Worm (Caenorhabditis elegans) whole organism, L1 larva: Measurements from ENCODE around the gene tba-7.

ENCODE experiments used
- C34B4.2 ChIP-seq: sonication (generic microtip); optimal IDR thresholded peaks from 2 replicates; lab custom pipeline; 2017; ENCODE audit warnings: mild to moderate bottlenecking, missing genetic modification characterization, missing compliant biosample characterization
- aha-1 ChIP-seq: fragments of 150-350 bp; optimal IDR thresholded peaks from 2 replicates; lab custom pipeline; 2014; ENCODE audit warnings: missing biosample characterization, missing genetic modification characterization
- aly-2 ChIP-seq: fragments of 150-350 bp; optimal IDR thresholded peaks from 2 replicates; lab custom pipeline; 2014; ENCODE audit warnings: missing biosample characterization, missing genetic modification characterization
- blmp-1 ChIP-seq: fragments of 150-350 bp; optimal IDR thresholded peaks from 2 replicates; lab custom pipeline; 2014; ENCODE audit warnings: missing biosample characterization, missing genetic modification characterization
- ceh-63 ChIP-seq: fragments of 200-800 bp; sonication (Bioruptor generic); optimal IDR thresholded peaks from 2 replicates; lab custom pipeline; 2018; ENCODE audit warnings: mild to moderate bottlenecking, missing genetic modification characterization, missing compliant biosample characterization
- ceh-82 ChIP-seq, 3 experiments: fragments of 150-350 bp in 1 of 3; sonication (generic microtip) in 2 of 3; optimal IDR thresholded peaks; 2 replicates each; lab custom pipeline; 2014 to 2017; ENCODE audit warnings: missing biosample characterization in 3 of 3, missing genetic modification characterization in 3 of 3
- ces-1 ChIP-seq: fragments of 150-350 bp; optimal IDR thresholded peaks from 2 replicates; lab custom pipeline; 2014; ENCODE audit warnings: missing biosample characterization, missing genetic modification reagents, missing genetic modification characterization
- efl-1 ChIP-seq, 4 experiments: fragments of 150-350 bp; optimal IDR thresholded peaks in 3 of 4; peaks in 1 of 4; 1 replicate in 1 of 4; 2 replicates in 3 of 4; lab custom pipeline; 2014; ENCODE audit warnings: missing biosample characterization in 2 of 4, missing genetic modification characterization in 2 of 4, missing genetic modification reagents in 2 of 4
- efl-3 ChIP-seq: fragments of 200-800 bp; sonication (Bioruptor generic); optimal IDR thresholded peaks from 2 replicates; lab custom pipeline; 2018; ENCODE audit warnings: mild to moderate bottlenecking, missing genetic modification characterization, missing compliant biosample characterization
- elt-2 ChIP-seq: sonication (generic microtip); optimal IDR thresholded peaks from 2 replicates; lab custom pipeline; 2016; ENCODE audit warnings: missing genetic modification characterization, mild to moderate bottlenecking, inconsistent platforms, missing compliant biosample characterization, missing genetic modification reagents
- elt-3 ChIP-seq, 6 experiments: fragments of 150-350 bp in 1 of 6; sonication (generic microtip); optimal IDR thresholded peaks; 2 replicates each; lab custom pipeline; 2017 to 2018; ENCODE audit warnings: missing biosample characterization in 6 of 6, missing genetic modification characterization in 6 of 6, inconsistent platforms in 1 of 6
- fkh-4 ChIP-seq: sonication (generic microtip); optimal IDR thresholded peaks from 2 replicates; lab custom pipeline; 2016; ENCODE audit warnings: missing compliant biosample characterization, missing genetic modification characterization, borderline replicate concordance
- hlh-17 ChIP-seq: fragments of 200-800 bp; sonication (Bioruptor generic); optimal IDR thresholded peaks from 2 replicates; lab custom pipeline; 2018; ENCODE audit warnings: missing genetic modification characterization, mild to moderate bottlenecking, missing compliant biosample characterization, moderate library complexity, borderline replicate concordance
- hlh-4 ChIP-seq: sonication (generic microtip); optimal IDR thresholded peaks from 2 replicates; lab custom pipeline; 2016; ENCODE audit warnings: mild to moderate bottlenecking, missing genetic modification characterization, missing compliant biosample characterization
- irx-1 ChIP-seq: sonication (generic microtip); optimal IDR thresholded peaks from 2 replicates; lab custom pipeline; 2016; ENCODE audit warnings: missing genetic modification characterization, missing compliant biosample characterization
- isw-1 ChIP-seq: fragments of 200-800 bp; sonication (Bioruptor generic); IDR thresholded peaks from 2 replicates; pipeline ENCODE4 v1.3.6; 2022; ENCODE audit warnings: missing genetic modification characterization, missing compliant biosample characterization
- lin-14 ChIP-seq: fragments of 200-800 bp; sonication (Bioruptor generic); optimal IDR thresholded peaks from 2 replicates; lab custom pipeline; 2018; ENCODE audit warnings: mild to moderate bottlenecking, missing genetic modification characterization, moderate library complexity, missing compliant biosample characterization
- lin-15B ChIP-seq: fragments of 150-350 bp; sonication (generic microtip); optimal IDR thresholded peaks from 3 replicates; lab custom pipeline; 2014; ENCODE audit warnings: missing biosample characterization, missing genetic modification characterization
- lin-35 ChIP-seq, 2 experiments: fragments of 150-350 bp; optimal IDR thresholded peaks; 2 replicates each; lab custom pipeline; 2014; ENCODE audit warnings: missing biosample characterization in 2 of 2, missing genetic modification characterization in 2 of 2, missing genetic modification reagents in 2 of 2
- lir-3 ChIP-seq: sonication (generic microtip); optimal IDR thresholded peaks from 2 replicates; lab custom pipeline; 2016; ENCODE audit warnings: mild to moderate bottlenecking, missing genetic modification characterization, moderate library complexity, missing compliant biosample characterization; ENCODE audit not compliant: poor library complexity
- mef-2 ChIP-seq: fragments of 150-350 bp; optimal IDR thresholded peaks from 2 replicates; lab custom pipeline; 2014; ENCODE audit warnings: missing biosample characterization, missing genetic modification characterization
- nhr-12 ChIP-seq: sonication (generic microtip); optimal IDR thresholded peaks from 2 replicates; lab custom pipeline; 2017; ENCODE audit warnings: missing biosample characterization, missing genetic modification characterization
- nhr-20 ChIP-seq: sonication (generic microtip); optimal IDR thresholded peaks from 2 replicates; lab custom pipeline; 2016; ENCODE audit warnings: mild to moderate bottlenecking, missing genetic modification characterization, missing compliant biosample characterization
- nhr-28 ChIP-seq: fragments of 150-350 bp; optimal IDR thresholded peaks from 2 replicates; lab custom pipeline; 2014; ENCODE audit warnings: missing biosample characterization, missing genetic modification characterization
- nhr-71 ChIP-seq: sonication (generic microtip); optimal IDR thresholded peaks from 2 replicates; lab custom pipeline; 2016; ENCODE audit warnings: mild to moderate bottlenecking, missing genetic modification characterization, moderate library complexity, missing compliant biosample characterization
- nhr-84 ChIP-seq: sonication (generic microtip); optimal IDR thresholded peaks from 2 replicates; lab custom pipeline; 2017; ENCODE audit warnings: missing biosample characterization, missing genetic modification characterization
- rnt-1 ChIP-seq: sonication (generic microtip); optimal IDR thresholded peaks from 2 replicates; lab custom pipeline; 2016; ENCODE audit warnings: mild to moderate bottlenecking, missing genetic modification characterization, moderate library complexity, missing compliant biosample characterization
- skn-1 ChIP-seq: fragments of 150-350 bp; optimal IDR thresholded peaks from 2 replicates; lab custom pipeline; 2014; ENCODE audit warnings: missing biosample characterization, missing genetic modification characterization
- snpc-4 ChIP-seq: fragments of 150-350 bp; optimal IDR thresholded peaks from 2 replicates; lab custom pipeline; 2014; ENCODE audit warnings: missing biosample characterization, missing genetic modification characterization
- sptf-1 ChIP-seq: fragments of 150-350 bp; optimal IDR thresholded peaks from 2 replicates; lab custom pipeline; 2014; ENCODE audit warnings: missing biosample characterization, missing genetic modification characterization
- sup-37 ChIP-seq: fragments of 200-800 bp; sonication (Bioruptor generic); optimal IDR thresholded peaks from 2 replicates; lab custom pipeline; 2018; ENCODE audit warnings: mild to moderate bottlenecking, missing genetic modification characterization, missing compliant biosample characterization
- unc-30 ChIP-seq: sonication (generic microtip); optimal IDR thresholded peaks from 2 replicates; lab custom pipeline; 2017; ENCODE audit warnings: missing biosample characterization, missing genetic modification characterization
- unc-62 ChIP-seq: fragments of 150-350 bp; optimal IDR thresholded peaks from 2 replicates; lab custom pipeline; 2014; ENCODE audit warnings: missing biosample characterization, missing genetic modification reagents, missing genetic modification characterization
- zag-1 ChIP-seq: fragments of 150-350 bp; optimal IDR thresholded peaks from 2 replicates; lab custom pipeline; 2014; ENCODE audit warnings: missing biosample characterization, missing genetic modification characterization
- ztf-11 ChIP-seq, 2 experiments: sonication (generic microtip); optimal IDR thresholded peaks; 2 replicates each; lab custom pipeline; 2016 to 2017; ENCODE audit warnings: missing genetic modification characterization in 2 of 2, missing biosample characterization in 1 of 2, missing compliant biosample characterization in 1 of 2
- ztf-4 ChIP-seq: fragments of 150-350 bp; optimal IDR thresholded peaks from 2 replicates; lab custom pipeline; 2014; ENCODE audit warnings: missing biosample characterization, missing genetic modification characterization

The tba-7 gene

ce11 chrIII:11371236-11371635, 352 bp downstream of the tba-7 start (continued):
- TF ChIP-seq fkh-4 (tag; lab: Kevin White, UChicago) = no peak
- peak in 1 of 2 experiments; percentile 53 for TF ChIP-seq ztf-11 (tag; optimal IDR thresholded peaks at IDR 0.05; lab: Kevin White, UChicago)
- peak; percentile 65 for TF ChIP-seq nhr-20 (tag; lab: Kevin White, UChicago)
- TF ChIP-seq nhr-71 (tag; lab: Kevin White, UChicago) = no peak
- no peak for TF ChIP-seq aly-2 (tag; lab: Kevin White, UChicago)
- TF ChIP-seq sptf-1 (tag; lab: Kevin White, UChicago) = no peak
- TF ChIP-seq ceh-82 (tag; optimal IDR thresholded peaks at IDR 0.05; lab: Kevin White, UChicago) = peak; percentile 41 to 82 (median 49)
- TF ChIP-seq blmp-1 (tag; lab: Kevin White, UChicago) = no peak
- TF ChIP-seq lin-15B (tag; lab: Kevin White, UChicago) = no peak
- TF ChIP-seq mef-2 (tag; lab: Kevin White, UChicago) = no peak
- no peak for TF ChIP-seq efl-3

ce11 chrIII:11366467-11366866, 5.1 kb downstream of the tba-7 start, which contains the start of gene T28D6.3:
Gene T28D6.3 (plus strand): TSS chrIII:11366767.
- peak in 1 of 6 experiments; percentile 1 for TF ChIP-seq elt-3 (tag; optimal IDR thresholded peaks at IDR 0.05; lab: Kevin White, UChicago)
- no peak for TF ChIP-seq sptf-1 (tag; lab: Kevin White, UChicago)

ce11 chrIII:11362915-11363314, 8.7 kb downstream of the tba-7 start:
- no peak for TF ChIP-seq efl-1 (optimal IDR thresholded peaks at IDR 0.05; lab: Kevin White, UChicago)
- TF ChIP-seq efl-1 (GFP tag; optimal IDR thresholded peaks at IDR 0.05 in 1 of 2; lab: Kevin White, UChicago) = peak in 1 of 2 experiments; percentile 37
- no peak for TF ChIP-seq hlh-4 (tag; lab: Kevin White, UChicago)

ce11 chrIII:11361394-11361793, 10.2 kb downstream of the tba-7 start:
- TF ChIP-seq efl-1 (optimal IDR thresholded peaks at IDR 0.05; lab: Kevin White, UChicago) = no peak
- TF ChIP-seq efl-1 (GFP tag; optimal IDR thresholded peaks at IDR 0.05 in 1 of 2; lab: Kevin White, UChicago) = peak in 1 of 2 experiments; percentile 70
- TF ChIP-seq ztf-4 (tag; lab: Kevin White, UChicago) = no peak

DNA sequence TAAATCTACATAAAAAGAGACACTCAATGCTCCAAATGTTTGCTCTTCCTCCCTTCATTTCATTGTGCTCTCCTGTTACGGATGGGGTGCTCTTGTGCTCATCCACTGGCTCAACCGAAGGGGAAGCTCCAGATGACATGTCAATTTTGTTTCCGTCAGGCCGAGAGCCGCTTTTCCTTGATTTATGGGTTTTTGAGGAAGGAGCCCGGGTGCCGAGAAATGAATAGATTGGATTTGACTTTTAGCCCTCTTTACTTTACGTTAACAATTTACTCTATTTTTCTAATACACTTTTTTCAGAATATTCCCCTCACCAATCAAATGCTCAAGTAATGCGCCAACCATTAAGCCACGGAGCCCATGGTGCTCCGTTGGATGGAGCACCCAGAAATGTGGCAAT, 11.4 kb downstream of the tba-7 start, which contains the start of gene T28D6.4:
Gene T28D6.4, plus strand, starts transcription at position 301 of the 400 bp plus-strand sequence.
- TF ChIP-seq elt-2 (tag; lab: Kevin White, UChicago) (no peak), lin-14 (GFP tag; lab: Kevin White, UChicago) (peak; percentile 3)

DNA sequence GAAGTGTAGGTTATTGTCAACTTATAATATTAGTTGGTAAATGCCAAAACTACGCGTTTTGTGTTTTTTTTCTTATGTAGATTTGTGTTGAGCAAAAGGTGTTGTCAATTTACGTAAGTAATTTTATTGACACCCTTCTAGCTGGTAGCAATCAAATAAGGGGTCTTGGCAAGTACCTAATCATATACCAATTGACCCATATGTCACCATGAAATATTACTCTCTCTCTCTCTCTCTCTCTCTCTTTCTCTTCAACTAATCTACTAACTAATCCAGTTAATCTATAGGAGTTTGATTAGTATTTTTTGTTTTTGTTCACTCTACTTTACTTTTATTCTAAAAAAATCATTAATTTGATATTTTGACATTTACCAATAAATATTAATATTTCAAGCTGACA, 12.2 kb downstream of the tba-7 start:
- TF ChIP-seq nhr-84 (tag; lab: Kevin White, UChicago) (no peak), lir-3 (tag; lab: Kevin White, UChicago) (no peak), sup-37 (GFP tag; lab: Kevin White, UChicago) (no peak), irx-1 (tag; lab: Kevin White, UChicago) (no peak)
- TF ChIP-seq, all 84 proteins: peak for 0

DNA sequence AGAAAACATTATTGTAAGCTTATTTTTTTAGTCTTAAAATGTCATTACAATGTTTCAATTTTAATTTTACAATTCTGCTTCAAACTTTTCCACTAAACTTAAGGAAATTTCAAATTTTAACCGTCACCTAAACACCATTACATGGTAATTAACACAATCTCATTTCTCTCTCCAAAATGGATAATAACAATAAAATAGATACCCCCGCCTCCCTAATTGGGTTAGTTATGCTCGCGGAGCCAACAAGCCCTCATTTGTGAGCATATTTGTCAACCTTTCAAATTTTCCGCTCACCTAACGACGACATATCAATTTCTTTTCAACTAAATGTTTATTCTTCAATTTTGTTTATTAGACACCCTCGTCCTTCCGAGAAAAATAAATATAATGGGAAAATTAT, 13.3 kb downstream of the tba-7 start:
- TF ChIP-seq lin-14 (GFP tag; lab: Kevin White, UChicago) = peak; percentile 22
- no peak for TF ChIP-seq rnt-1 (tag; lab: Kevin White, UChicago)
- TF ChIP-seq elt-3 (tag; optimal IDR thresholded peaks at IDR 0.05; lab: Kevin White, UChicago) = no peak
- peak; percentile 29 for TF ChIP-seq ceh-63 (GFP tag; lab: Kevin White, UChicago)
- no peak for TF ChIP-seq unc-30 (tag; lab: Kevin White, UChicago)
- TF ChIP-seq nhr-12 (tag; lab: Kevin White, UChicago) = no peak
- TF ChIP-seq, all 84 proteins: peak for 2

DNA sequence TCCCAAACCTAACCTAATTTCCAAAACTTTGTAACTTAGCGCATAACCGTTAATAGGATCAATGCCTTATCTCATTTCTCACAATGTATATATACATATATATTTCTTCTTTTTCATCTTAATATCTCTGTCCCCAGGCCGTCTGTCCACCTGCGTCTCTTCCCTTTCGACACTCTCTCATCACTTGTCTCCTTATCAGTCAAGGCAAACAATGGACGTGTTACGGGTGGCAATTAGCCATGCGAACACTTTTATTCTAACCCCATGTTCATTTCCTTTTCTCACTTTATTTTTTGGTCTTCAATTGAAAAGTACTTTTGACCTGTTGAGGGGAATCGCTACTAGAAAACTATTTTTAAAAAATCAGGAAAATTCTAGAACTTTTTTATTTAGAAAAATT, 14.2 kb downstream of the tba-7 start:
- TF ChIP-seq lin-35 (GFP tag; optimal IDR thresholded peaks at IDR 0.05; lab: Kevin White, UChicago) (peak in 1 of 2 experiments; percentile 4), sup-37 (GFP tag; lab: Kevin White, UChicago) (no peak), snpc-4 (tag; lab: Kevin White, UChicago) (no peak), aha-1 (no peak), ces-1 (GFP tag; lab: Kevin White, UChicago) (no peak), unc-62 (GFP tag; lab: Kevin White, UChicago) (no peak), skn-1 (tag; lab: Kevin White, UChicago) (no peak), irx-1 (tag; lab: Kevin White, UChicago) (no peak), hlh-17 (GFP tag; lab: Kevin White, UChicago) (no peak), isw-1 (GFP tag; lab: Robert Waterston, UW) (no peak), nhr-84 (tag; lab: Kevin White, UChicago) (no peak), zag-1 (tag; lab: Kevin White, UChicago) (no peak), C34B4.2 (tag; lab: Kevin White, UChicago) (no peak), nhr-28 (no peak), ceh-63 (GFP tag; lab: Kevin White, UChicago) (no peak), lin-15B (tag; lab: Kevin White, UChicago) (no peak)
